Worm (Caenorhabditis elegans) whole organism, L1 larva: ENCODE measurements around the gene F32D8.1.

Experiments
- C34B4.2 ChIP-seq: sonication (generic microtip); optimal IDR thresholded peaks from 2 replicates; lab custom pipeline; 2017; ENCODE audit warnings: mild to moderate bottlenecking, missing genetic modification characterization, missing compliant biosample characterization
- F16B12.6 ChIP-seq: fragments of 150-350 bp; optimal IDR thresholded peaks from 2 replicates; lab custom pipeline; 2014; ENCODE audit warnings: missing biosample characterization, missing genetic modification characterization
- Y116A8C.19 ChIP-seq: sonication (generic microtip); optimal IDR thresholded peaks from 2 replicates; lab custom pipeline; 2016; ENCODE audit warnings: missing compliant biosample characterization, missing genetic modification characterization, borderline replicate concordance
- aly-2 ChIP-seq: fragments of 150-350 bp; optimal IDR thresholded peaks from 2 replicates; lab custom pipeline; 2014; ENCODE audit warnings: missing biosample characterization, missing genetic modification characterization
- ama-1 ChIP-seq: fragments of 150-350 bp; optimal IDR thresholded peaks from 2 replicates; lab custom pipeline; 2014
- blmp-1 ChIP-seq: fragments of 150-350 bp; optimal IDR thresholded peaks from 2 replicates; lab custom pipeline; 2014; ENCODE audit warnings: missing biosample characterization, missing genetic modification characterization
- ceh-63 ChIP-seq: fragments of 200-800 bp; sonication (Bioruptor generic); optimal IDR thresholded peaks from 2 replicates; lab custom pipeline; 2018; ENCODE audit warnings: mild to moderate bottlenecking, missing genetic modification characterization, missing compliant biosample characterization
- ceh-88 ChIP-seq: fragments of 200-800 bp; sonication (Bioruptor generic); IDR thresholded peaks from 2 replicates; pipeline ENCODE4 v1.3.6; 2022; ENCODE audit warnings: missing genetic modification characterization, missing compliant biosample characterization
- ces-1 ChIP-seq: fragments of 150-350 bp; optimal IDR thresholded peaks from 2 replicates; lab custom pipeline; 2014; ENCODE audit warnings: missing biosample characterization, missing genetic modification reagents, missing genetic modification characterization
- dpl-1 ChIP-seq, 3 experiments: fragments of 150-350 bp in 2 of 3; sonication (generic microtip) in 1 of 3; optimal IDR thresholded peaks; 2 replicates each; lab custom pipeline; 2014 to 2017; ENCODE audit warnings: missing biosample characterization in 3 of 3, missing genetic modification characterization in 3 of 3, missing genetic modification reagents in 3 of 3
- dsc-1 ChIP-seq: sonication (generic microtip); optimal IDR thresholded peaks from 2 replicates; lab custom pipeline; 2016; ENCODE audit warnings: mild to moderate bottlenecking, missing genetic modification characterization, missing compliant biosample characterization
- efl-1 ChIP-seq, 4 experiments: fragments of 150-350 bp; optimal IDR thresholded peaks in 3 of 4; peaks in 1 of 4; 1 replicate in 1 of 4; 2 replicates in 3 of 4; lab custom pipeline; 2014; ENCODE audit warnings: missing biosample characterization in 2 of 4, missing genetic modification characterization in 2 of 4, missing genetic modification reagents in 2 of 4
- elt-2 ChIP-seq: sonication (generic microtip); optimal IDR thresholded peaks from 2 replicates; lab custom pipeline; 2016; ENCODE audit warnings: missing genetic modification characterization, mild to moderate bottlenecking, inconsistent platforms, missing compliant biosample characterization, missing genetic modification reagents
- ets-5 ChIP-seq: fragments of 200-800 bp; sonication (Bioruptor generic); IDR thresholded peaks from 2 replicates; pipeline ENCODE4 v1.3.6; 2022; ENCODE audit warnings: missing genetic modification characterization, missing compliant biosample characterization
- fos-1 ChIP-seq: fragments of 150-350 bp; optimal IDR thresholded peaks from 2 replicates; lab custom pipeline; 2014; ENCODE audit warnings: missing biosample characterization, missing genetic modification characterization
- grh-1 ChIP-seq: fragments of 200-800 bp; sonication (Bioruptor generic); IDR thresholded peaks from 2 replicates; pipeline ENCODE4 v1.3.6; 2022; ENCODE audit warnings: missing genetic modification reagents, missing genetic modification characterization, missing compliant biosample characterization
- hlh-4 ChIP-seq: sonication (generic microtip); optimal IDR thresholded peaks from 2 replicates; lab custom pipeline; 2016; ENCODE audit warnings: mild to moderate bottlenecking, missing genetic modification characterization, missing compliant biosample characterization
- lin-13 ChIP-seq: fragments of 150-350 bp; optimal IDR thresholded peaks from 2 replicates; lab custom pipeline; 2014; ENCODE audit warnings: missing biosample characterization, missing genetic modification reagents, missing genetic modification characterization
- lin-14 ChIP-seq: fragments of 200-800 bp; sonication (Bioruptor generic); optimal IDR thresholded peaks from 2 replicates; lab custom pipeline; 2018; ENCODE audit warnings: mild to moderate bottlenecking, missing genetic modification characterization, moderate library complexity, missing compliant biosample characterization
- lir-3 ChIP-seq: sonication (generic microtip); optimal IDR thresholded peaks from 2 replicates; lab custom pipeline; 2016; ENCODE audit warnings: mild to moderate bottlenecking, missing genetic modification characterization, moderate library complexity, missing compliant biosample characterization; ENCODE audit not compliant: poor library complexity
- lsy-2 ChIP-seq, 2 experiments: fragments of 150-350 bp; optimal IDR thresholded peaks; 2 replicates each; lab custom pipeline; 2014; ENCODE audit warnings: missing biosample characterization in 2 of 2, missing genetic modification characterization in 2 of 2
- mab-9 ChIP-seq: fragments of 200-800 bp; sonication (Bioruptor generic); IDR thresholded peaks from 2 replicates; pipeline ENCODE4 v1.3.6; 2022; ENCODE audit warnings: missing genetic modification reagents, missing genetic modification characterization, missing compliant biosample characterization
- mdl-1 ChIP-seq, 2 experiments: fragments of 150-350 bp; optimal IDR thresholded peaks; 2 replicates each; lab custom pipeline; 2014 to 2017; ENCODE audit warnings: missing biosample characterization in 2 of 2, missing genetic modification characterization in 2 of 2, inconsistent platforms in 1 of 2
- mep-1 ChIP-seq: fragments of 150-350 bp; optimal IDR thresholded peaks from 2 replicates; lab custom pipeline; 2014; ENCODE audit warnings: missing biosample characterization, missing genetic modification characterization
- nhr-76 ChIP-seq: sonication (generic microtip); optimal IDR thresholded peaks from 2 replicates; lab custom pipeline; 2017; ENCODE audit warnings: missing biosample characterization, missing genetic modification characterization
- nhr-84 ChIP-seq: sonication (generic microtip); optimal IDR thresholded peaks from 2 replicates; lab custom pipeline; 2017; ENCODE audit warnings: missing biosample characterization, missing genetic modification characterization
- nhr-85 ChIP-seq: sonication (generic microtip); peaks from one replicate; lab custom pipeline; 2016; ENCODE audit warnings: missing genetic modification characterization, inconsistent platforms, missing compliant biosample characterization
- nhr-90 ChIP-seq: sonication (generic microtip); optimal IDR thresholded peaks from 2 replicates; lab custom pipeline; 2016; ENCODE audit warnings: mild to moderate bottlenecking, missing genetic modification characterization, missing compliant biosample characterization; ENCODE audit not compliant: poor library complexity
- skn-1 ChIP-seq: fragments of 150-350 bp; optimal IDR thresholded peaks from 2 replicates; lab custom pipeline; 2014; ENCODE audit warnings: missing biosample characterization, missing genetic modification characterization
- snu-23 ChIP-seq: sonication (generic microtip); optimal IDR thresholded peaks from 2 replicates; lab custom pipeline; 2016; ENCODE audit warnings: missing genetic modification characterization, missing compliant biosample characterization
- swsn-7 ChIP-seq: sonication (generic microtip); optimal IDR thresholded peaks from 2 replicates; lab custom pipeline; 2016; ENCODE audit warnings: missing genetic modification characterization, missing compliant biosample characterization
- unc-62 ChIP-seq: fragments of 150-350 bp; optimal IDR thresholded peaks from 2 replicates; lab custom pipeline; 2014; ENCODE audit warnings: missing biosample characterization, missing genetic modification reagents, missing genetic modification characterization
- zip-4 ChIP-seq: fragments of 200-800 bp; sonication (Bioruptor generic); optimal IDR thresholded peaks from 2 replicates; lab custom pipeline; 2018; ENCODE audit warnings: mild to moderate bottlenecking, missing genetic modification characterization, moderate library complexity, missing compliant biosample characterization

Gene F32D8.1

DNA sequence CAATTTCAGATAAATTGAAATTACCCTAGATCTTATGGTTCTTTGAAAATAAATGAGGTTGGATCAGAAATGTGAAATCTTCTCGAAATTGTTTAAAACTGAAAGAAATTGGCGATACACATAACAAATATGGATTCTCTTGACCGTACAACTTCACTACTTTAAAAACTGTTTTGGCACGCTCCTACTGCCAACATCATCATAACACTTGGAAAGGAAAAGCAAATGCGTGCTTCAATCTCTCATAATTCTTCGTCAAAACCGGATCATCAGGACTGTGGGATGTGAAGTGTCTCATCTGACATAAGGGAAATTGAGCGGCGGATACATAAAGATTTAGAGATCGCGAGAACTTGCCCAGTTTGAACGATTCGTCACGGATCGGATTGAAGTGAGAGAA, 17.5 kb downstream of the F32D8.1 start, which contains the start of gene F32D8.7:
F32D8.7 (plus strand) TSS at position 329 of the 400 bp plus-strand sequence.
- TF ChIP-seq grh-1 (GFP tag; lab: Robert Waterston, UW) (no peak), fos-1 (tag; lab: Kevin White, UChicago) (no peak), dpl-1 (GFP tag; optimal IDR thresholded peaks at IDR 0.05; lab: Kevin White, UChicago) (no peak), zip-4 (GFP tag; lab: Kevin White, UChicago) (no peak), blmp-1 (tag; lab: Kevin White, UChicago) (peak; percentile 79), F16B12.6 (tag; lab: Kevin White, UChicago) (no peak), efl-1 (optimal IDR thresholded peaks at IDR 0.05; lab: Kevin White, UChicago) (no peak), efl-1 (GFP tag; optimal IDR thresholded peaks at IDR 0.05 in 1 of 2; lab: Kevin White, UChicago) (peak in 1 of 2 experiments; percentile 80), skn-1 (tag; lab: Kevin White, UChicago) (no peak)

ce11 chrV:10898629-10899028, 18.0 kb downstream of the F32D8.1 start:
- TF ChIP-seq blmp-1 (tag; lab: Kevin White, UChicago): peak; percentile 72
- TF ChIP-seq nhr-85 (tag; lab: Kevin White, UChicago): peak; percentile 69
- no peak for TF ChIP-seq ets-5 (GFP tag; lab: Robert Waterston, UW)
- no peak for TF ChIP-seq unc-62
- TF ChIP-seq efl-1 (optimal IDR thresholded peaks at IDR 0.05; lab: Kevin White, UChicago): no peak
- peak in 1 of 2 experiments; percentile 80 for TF ChIP-seq efl-1 (GFP tag; optimal IDR thresholded peaks at IDR 0.05 in 1 of 2; lab: Kevin White, UChicago)
- peak; percentile 41 for TF ChIP-seq lin-14 (GFP tag; lab: Kevin White, UChicago)

- TF ChIP-seq efl-1 (optimal IDR thresholded peaks at IDR 0.05; lab: Kevin White, UChicago) (no peak), efl-1 (GFP tag; optimal IDR thresholded peaks at IDR 0.05 in 1 of 2; lab: Kevin White, UChicago) (peak in 1 of 2 experiments; percentile 48), snu-23 (GFP tag; lab: Kevin White, UChicago) (no peak)
- TF ChIP-seq, all 84 proteins: peak for 1
Observed at ce11 chrV:10901125-10901524, 20.5 kb downstream of the F32D8.1 start, which contains the start of gene spp-16. spp-16 (minus strand) TSS chrV:10901303.

DNA sequence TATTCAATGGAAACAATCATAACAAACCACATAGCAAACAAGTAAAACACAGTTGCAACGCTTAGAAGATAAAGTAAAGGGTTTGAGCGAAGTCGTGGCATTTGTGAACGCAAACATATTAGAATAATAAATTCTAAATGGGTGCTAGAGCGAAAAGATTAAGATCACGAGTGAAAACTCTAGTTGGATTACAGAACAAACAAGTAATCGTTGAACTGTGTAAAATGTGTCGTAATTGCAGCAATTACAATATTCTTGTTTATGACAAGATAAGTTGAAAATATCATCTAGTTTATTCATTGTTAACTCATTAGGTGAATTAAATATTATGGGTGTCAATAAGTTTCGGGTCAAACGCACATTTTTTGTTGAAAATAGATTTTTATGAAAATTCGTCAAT, 22.1 kb downstream of the F32D8.1 start, which contains the start of gene F32D8.8:
F32D8.8 (minus strand) TSS at position 101 of the 400 bp plus-strand sequence.
- TF ChIP-seq lsy-2 (tag; optimal IDR thresholded peaks at IDR 0.05; lab: Kevin White, UChicago) (no peak), ces-1 (GFP tag; lab: Kevin White, UChicago) (no peak), ceh-88 (GFP tag; lab: Robert Waterston, UW) (no peak), fos-1 (tag; lab: Kevin White, UChicago) (no peak), mab-9 (no peak), swsn-7 (tag; lab: Kevin White, UChicago) (no peak), elt-2 (no peak), nhr-90 (tag; lab: Kevin White, UChicago) (no peak), mep-1 (tag; lab: Kevin White, UChicago) (no peak), snu-23 (GFP tag; lab: Kevin White, UChicago) (no peak), aly-2 (tag; lab: Kevin White, UChicago) (no peak), ama-1 (lab: Kevin White, UChicago) (no peak), ceh-63 (GFP tag; lab: Kevin White, UChicago) (no peak), hlh-4 (no peak)
- TF ChIP-seq, all 84 proteins: peak for 0

ce11 chrV:10903748-10904147, 23.1 kb downstream of the F32D8.1 start, which contains the start of gene F32D8.15:
F32D8.15 (plus strand) TSS chrV:10904048.
- TF ChIP-seq elt-2 (no peak), dsc-1 (tag; lab: Kevin White, UChicago) (peak; percentile 4), nhr-76 (tag; lab: Kevin White, UChicago) (no peak), lin-14 (GFP tag; lab: Kevin White, UChicago) (peak; percentile 40), mdl-1 (tag; optimal IDR thresholded peaks at IDR 0.05; lab: Kevin White, UChicago) (no peak), Y116A8C.19 (no peak), unc-62 (no peak), C34B4.2 (tag; lab: Kevin White, UChicago) (no peak), skn-1 (tag; lab: Kevin White, UChicago) (no peak), mep-1 (tag; lab: Kevin White, UChicago) (no peak), lin-13 (no peak), mab-9 (no peak), nhr-84 (tag; lab: Kevin White, UChicago) (no peak), lir-3 (no peak)
